Worm (Caenorhabditis elegans) whole organism, young adult: ENCODE measurements around the gene B0280.17.

ENCODE experiments used
- C06A6.2 ChIP-seq: fragments of 200-800 bp; sonication (Bioruptor generic); conservative IDR thresholded peaks from 2 replicates; pipeline ENCODE4 v1.3.6; 2022; ENCODE audit warnings: missing genetic modification characterization, missing compliant biosample characterization
- C17E4.6 ChIP-seq: fragments of 200-800 bp; sonication (Bioruptor generic); IDR thresholded peaks from 2 replicates; pipeline ENCODE4 v1.3.6; 2022; ENCODE audit warnings: missing genetic modification reagents, missing genetic modification characterization, missing compliant biosample characterization
- F10E7.11 ChIP-seq: sonication (generic microtip); optimal IDR thresholded peaks from 2 replicates; lab custom pipeline; 2017; ENCODE audit warnings: mild to moderate bottlenecking, missing genetic modification characterization, moderate library complexity, missing compliant biosample characterization
- F49E8.2 ChIP-seq: sonication (generic microtip); optimal IDR thresholded peaks from 3 replicates; lab custom pipeline; 2017; ENCODE audit warnings: missing genetic modification characterization, mild to moderate bottlenecking, missing compliant biosample characterization, antibody characterized with exemption, moderate library complexity; ENCODE audit not compliant: insufficient read depth
- F57A8.1 ChIP-seq: fragments of 200-800 bp; sonication (Bioruptor generic); optimal IDR thresholded peaks from 2 replicates; lab custom pipeline; 2018; ENCODE audit warnings: mild to moderate bottlenecking, missing genetic modification characterization, moderate library complexity, missing compliant biosample characterization
- K11D2.4 ChIP-seq: fragments of 200-800 bp; sonication (Bioruptor generic); IDR thresholded peaks from 2 replicates; pipeline ENCODE4 v1.3.6; 2022; ENCODE audit warnings: missing genetic modification reagents, missing genetic modification characterization, missing compliant biosample characterization
- T07F8.4 ChIP-seq: sonication (generic microtip); optimal IDR thresholded peaks from 2 replicates; lab custom pipeline; 2016; ENCODE audit warnings: mild to moderate bottlenecking, missing genetic modification characterization, moderate library complexity, missing compliant biosample characterization
- T26A5.8 ChIP-seq: sonication (generic microtip); optimal IDR thresholded peaks from 2 replicates; lab custom pipeline; 2016; ENCODE audit warnings: missing genetic modification characterization, missing compliant biosample characterization
- Y53F4B.3 ChIP-seq: fragments of 200-800 bp; sonication (Bioruptor generic); IDR thresholded peaks from 2 replicates; pipeline ENCODE4 v1.3.6; 2022; ENCODE audit warnings: missing genetic modification reagents, missing genetic modification characterization, missing compliant biosample characterization
- Y56A3A.18 ChIP-seq: fragments of 200-800 bp; sonication (Bioruptor generic); IDR thresholded peaks from 2 replicates; pipeline ENCODE4 v1.3.6; 2022; ENCODE audit warnings: missing genetic modification reagents, missing genetic modification characterization, missing compliant biosample characterization
- Y79H2A.3 ChIP-seq: fragments of 200-800 bp; sonication (Bioruptor generic); conservative IDR thresholded peaks from 2 replicates; pipeline ENCODE4 v1.3.6; 2022; ENCODE audit warnings: missing genetic modification reagents, missing genetic modification characterization, missing compliant biosample characterization
- atf-7 ChIP-seq: sonication (generic microtip); optimal IDR thresholded peaks from 2 replicates; lab custom pipeline; 2017; ENCODE audit warnings: mild to moderate bottlenecking, missing genetic modification characterization, missing compliant biosample characterization
- attf-3 ChIP-seq: fragments of 200-800 bp; sonication (Bioruptor generic); conservative IDR thresholded peaks from 2 replicates; pipeline ENCODE4 v1.3.6; 2022; ENCODE audit warnings: missing genetic modification reagents, missing genetic modification characterization, missing compliant biosample characterization
- attf-5 ChIP-seq: fragments of 200-800 bp; sonication (Bioruptor generic); optimal IDR thresholded peaks from 2 replicates; lab custom pipeline; 2018; ENCODE audit warnings: mild to moderate bottlenecking, missing genetic modification characterization, missing compliant biosample characterization
- bed-1 ChIP-seq: fragments of 200-800 bp; sonication (Bioruptor generic); IDR thresholded peaks from 2 replicates; pipeline ENCODE4 v1.3.6; 2022; ENCODE audit warnings: missing genetic modification reagents, missing genetic modification characterization, missing compliant biosample characterization
- ceh-100 ChIP-seq: fragments of 200-800 bp; sonication (Bioruptor generic); IDR thresholded peaks from 2 replicates; pipeline ENCODE4 v1.3.6; 2022; ENCODE audit warnings: missing genetic modification reagents, missing genetic modification characterization, missing compliant biosample characterization
- ceh-58 ChIP-seq: fragments of 200-800 bp; sonication (Bioruptor generic); IDR thresholded peaks from 2 replicates; pipeline ENCODE4 v1.3.6; 2022; ENCODE audit warnings: missing genetic modification characterization, missing compliant biosample characterization
- ceh-91 ChIP-seq: fragments of 200-800 bp; sonication (Bioruptor generic); IDR thresholded peaks from 2 replicates; pipeline ENCODE4 v1.3.6; 2022; ENCODE audit warnings: missing genetic modification reagents, missing genetic modification characterization, missing compliant biosample characterization
- die-1 ChIP-seq: sonication (generic microtip); optimal IDR thresholded peaks from 2 replicates; lab custom pipeline; 2016; ENCODE audit warnings: missing genotype, mild to moderate bottlenecking, missing genetic modification characterization, missing compliant biosample characterization
- dox-1 ChIP-seq: fragments of 200-800 bp; sonication (Bioruptor generic); IDR thresholded peaks from 2 replicates; pipeline ENCODE4 v1.3.6; 2022; ENCODE audit warnings: missing genetic modification reagents, missing genetic modification characterization, missing compliant biosample characterization
- egl-18 ChIP-seq: fragments of 200-800 bp; sonication (Bioruptor generic); IDR thresholded peaks from 2 replicates; pipeline ENCODE4 v1.3.6; 2022; ENCODE audit warnings: missing genetic modification reagents, missing genetic modification characterization, missing compliant biosample characterization
- fkh-3 ChIP-seq: sonication (generic microtip); optimal IDR thresholded peaks from 2 replicates; lab custom pipeline; 2016; ENCODE audit warnings: mild to moderate bottlenecking, missing genetic modification characterization, missing compliant biosample characterization
- him-1 ChIP-seq: sonication (generic microtip); optimal IDR thresholded peaks from 2 replicates; lab custom pipeline; 2016; ENCODE audit warnings: missing genotype, missing genetic modification reagents, missing genetic modification characterization, missing compliant biosample characterization
- hlh-26 ChIP-seq: fragments of 200-800 bp; sonication (Bioruptor generic); conservative IDR thresholded peaks from 2 replicates; pipeline ENCODE4 v1.3.6; 2022; ENCODE audit warnings: missing genetic modification reagents, missing genetic modification characterization, missing compliant biosample characterization
- hmg-1.2 ChIP-seq: fragments of 200-800 bp; sonication (Bioruptor generic); IDR thresholded peaks from 2 replicates; pipeline ENCODE4 v1.3.6; 2022; ENCODE audit warnings: missing genetic modification reagents, missing genetic modification characterization, missing compliant biosample characterization
- hrde-1 ChIP-seq: sonication (generic microtip); optimal IDR thresholded peaks from 2 replicates; lab custom pipeline; 2016; ENCODE audit warnings: missing genetic modification characterization, mild to moderate bottlenecking, missing compliant biosample characterization, moderate library complexity, missing genotype, missing genetic modification reagents, borderline replicate concordance
- hsf-1 ChIP-seq: fragments of 200-800 bp; sonication (Bioruptor generic); IDR thresholded peaks from 2 replicates; pipeline ENCODE4 v1.3.6; 2022; ENCODE audit warnings: missing genetic modification reagents, missing genetic modification characterization, missing compliant biosample characterization
- let-526 ChIP-seq: fragments of 200-800 bp; sonication (Bioruptor generic); IDR thresholded peaks from 2 replicates; pipeline ENCODE4 v1.3.6; 2022; ENCODE audit warnings: missing genetic modification reagents, missing genetic modification characterization, missing compliant biosample characterization
- lin-26 ChIP-seq: fragments of 200-800 bp; sonication (Bioruptor generic); IDR thresholded peaks from 2 replicates; pipeline ENCODE4 v1.3.6; 2022; ENCODE audit warnings: missing genetic modification reagents, missing genetic modification characterization, missing compliant biosample characterization
- lin-35 ChIP-seq, 3 experiments: fragments of 150-350 bp in 2 of 3; sonication (generic microtip) in 1 of 3; optimal IDR thresholded peaks; 2 replicates each; lab custom pipeline; 2014 to 2018; ENCODE audit warnings: missing biosample characterization in 3 of 3, missing genetic modification characterization in 3 of 3, missing genetic modification reagents in 3 of 3
- lin-40 ChIP-seq: sonication (generic microtip); optimal IDR thresholded peaks from 2 replicates; lab custom pipeline; 2016; ENCODE audit warnings: missing genetic modification characterization, mild to moderate bottlenecking, missing compliant biosample characterization, missing genotype, missing genetic modification reagents
- lsl-1 ChIP-seq: fragments of 200-800 bp; sonication (Bioruptor generic); optimal IDR thresholded peaks from 2 replicates; lab custom pipeline; 2018; ENCODE audit warnings: mild to moderate bottlenecking, missing genetic modification characterization, moderate library complexity, missing compliant biosample characterization
- madf-3 ChIP-seq: fragments of 200-800 bp; sonication (Bioruptor generic); IDR thresholded peaks from 2 replicates; pipeline ENCODE4 v1.3.6; 2022; ENCODE audit warnings: missing genetic modification reagents, missing genetic modification characterization, missing compliant biosample characterization
- mel-28 ChIP-seq: sonication (generic microtip); optimal IDR thresholded peaks from 2 replicates; lab custom pipeline; 2016; ENCODE audit warnings: borderline replicate concordance, mild to moderate bottlenecking, missing genetic modification characterization, missing compliant biosample characterization
- nhr-120 ChIP-seq: fragments of 200-800 bp; sonication (Bioruptor generic); IDR thresholded peaks from 2 replicates; pipeline ENCODE4 v1.3.6; 2022; ENCODE audit warnings: missing genetic modification characterization, missing compliant biosample characterization
- nhr-80 ChIP-seq: sonication (generic microtip); optimal IDR thresholded peaks from 2 replicates; lab custom pipeline; 2016; ENCODE audit warnings: missing genetic modification characterization, missing compliant biosample characterization
- nhr-90 ChIP-seq: sonication (generic microtip); optimal IDR thresholded peaks from 2 replicates; lab custom pipeline; 2016; ENCODE audit warnings: missing genotype, mild to moderate bottlenecking, missing genetic modification characterization, missing compliant biosample characterization
- pbrm-1 ChIP-seq: fragments of 200-800 bp; sonication (Bioruptor generic); IDR thresholded peaks from 2 replicates; pipeline ENCODE4 v1.3.6; 2022; ENCODE audit warnings: missing genetic modification reagents, missing genetic modification characterization, missing compliant biosample characterization
- rcor-1 ChIP-seq: fragments of 200-800 bp; sonication (Bioruptor generic); IDR thresholded peaks from 2 replicates; pipeline ENCODE4 v1.3.6; 2022; ENCODE audit warnings: missing genetic modification reagents, missing genetic modification characterization, missing compliant biosample characterization
- snpc-1.1 ChIP-seq: sonication (generic microtip); optimal IDR thresholded peaks from 2 replicates; lab custom pipeline; 2017; ENCODE audit warnings: missing genetic modification characterization, mild to moderate bottlenecking, missing compliant biosample characterization, antibody characterized with exemption, moderate library complexity, missing genotype, missing genetic modification reagents; ENCODE audit not compliant: insufficient read depth
- snpc-1.3 ChIP-seq: sonication (generic microtip); optimal IDR thresholded peaks from 2 replicates; lab custom pipeline; 2017; ENCODE audit warnings: missing genetic modification characterization, mild to moderate bottlenecking, missing compliant biosample characterization, antibody characterized with exemption, moderate library complexity, missing genotype, missing genetic modification reagents; ENCODE audit not compliant: insufficient read depth
- snpc-4 ChIP-seq, 5 experiments: fragments of 150-350 bp in 1 of 5; sonication (generic microtip) in 4 of 5; optimal IDR thresholded peaks; 2 replicates each; lab custom pipeline; 2014 to 2018; ENCODE audit warnings: missing genetic modification characterization in 5 of 5, missing biosample characterization in 3 of 5, antibody characterized with exemption in 2 of 5, mild to moderate bottlenecking in 2 of 5, missing compliant biosample characterization in 2 of 5, missing genotype in 2 of 5, moderate library complexity in 2 of 5, missing genetic modification reagents in 1 of 5
- tlf-1 ChIP-seq: fragments of 200-800 bp; sonication (Bioruptor generic); optimal IDR thresholded peaks from 2 replicates; lab custom pipeline; 2018; ENCODE audit warnings: mild to moderate bottlenecking, missing genetic modification characterization, missing compliant biosample characterization
- unc-130 ChIP-seq: sonication (generic microtip); optimal IDR thresholded peaks from 2 replicates; lab custom pipeline; 2016; ENCODE audit warnings: missing genetic modification reagents, missing genetic modification characterization, missing compliant biosample characterization
- unc-62 ChIP-seq: fragments of 150-350 bp; optimal IDR thresholded peaks from 2 replicates; lab custom pipeline; 2014; ENCODE audit warnings: missing biosample characterization, missing genetic modification reagents, missing genetic modification characterization
- zim-3 ChIP-seq: sonication (generic microtip); optimal IDR thresholded peaks from 2 replicates; lab custom pipeline; 2017; ENCODE audit warnings: mild to moderate bottlenecking, missing genetic modification characterization, moderate library complexity, missing compliant biosample characterization
- ztf-18 ChIP-seq: sonication (generic microtip); optimal IDR thresholded peaks from 2 replicates; lab custom pipeline; 2016; ENCODE audit warnings: missing genotype, mild to moderate bottlenecking, missing genetic modification characterization, missing compliant biosample characterization
- ztf-25 ChIP-seq: fragments of 200-800 bp; sonication (Bioruptor generic); IDR thresholded peaks from 2 replicates; pipeline ENCODE4 v1.3.6; 2022; ENCODE audit warnings: missing genetic modification reagents, missing genetic modification characterization, missing compliant biosample characterization

B0280.17 gene

ce11 chrIII:7141285-7141715 lies 5.4 kb upstream of the B0280.17 start (continued):
- peak; percentile 70 for TF ChIP-seq lsl-1 (GFP tag; lab: Kevin White, UChicago)
- no peak for TF ChIP-seq F10E7.11
- TF ChIP-seq zim-3 (tag; lab: Kevin White, UChicago): no peak
- TF ChIP-seq Y56A3A.18 (GFP tag; lab: Robert Waterston, UW): peak; percentile 72; the same call in 1 of the 2 replicates
- TF ChIP-seq snpc-4 (GFP tag; optimal IDR thresholded peaks at IDR 0.05; lab: Kevin White, UChicago): peak; percentile 98
- peak; percentile 98 to 100 (median 99) for TF ChIP-seq snpc-4 (tag; optimal IDR thresholded peaks at IDR 0.05; lab: Kevin White, UChicago)
- TF ChIP-seq attf-3: peak; percentile 61; the same call in 1 of the 2 replicates
- TF ChIP-seq ztf-18: peak; percentile 59
- peak; percentile 67 for TF ChIP-seq lin-26 (GFP tag; lab: Robert Waterston, UW)
- peak; percentile 43 for TF ChIP-seq lin-40 (tag; lab: Kevin White, UChicago)
- no peak for TF ChIP-seq hlh-26
- no peak for TF ChIP-seq let-526 (GFP tag; lab: Robert Waterston, UW)
- TF ChIP-seq T07F8.4: no peak
- TF ChIP-seq mel-28: no peak
- TF ChIP-seq hrde-1: peak; percentile 74
- peak; percentile 75 for TF ChIP-seq hsf-1 (GFP tag; lab: Robert Waterston, UW)
- TF ChIP-seq tlf-1 (GFP tag; lab: Kevin White, UChicago): peak; percentile 76
- TF ChIP-seq nhr-120 (GFP tag; lab: Robert Waterston, UW): no peak
- no peak for TF ChIP-seq bed-1
- TF ChIP-seq ceh-58 (GFP tag; lab: Robert Waterston, UW): no peak
- TF ChIP-seq die-1 (tag; lab: Kevin White, UChicago): peak; percentile 43
- peak; percentile 95 for TF ChIP-seq snpc-1.3
- peak in 1 of 3 experiments; percentile 27 for TF ChIP-seq lin-35 (GFP tag; optimal IDR thresholded peaks at IDR 0.05; lab: Kevin White, UChicago)
- peak; percentile 37 for TF ChIP-seq unc-130
- TF ChIP-seq Y79H2A.3: no peak
- peak; percentile 21 for TF ChIP-seq attf-5 (GFP tag; lab: Kevin White, UChicago)
- TF ChIP-seq K11D2.4 (GFP tag; lab: Robert Waterston, UW): no peak
- 0 out of 2 replicates have a peak, but pooled peaks have one; percentile 32 for TF ChIP-seq egl-18 (GFP tag; lab: Robert Waterston, UW)
- TF ChIP-seq snpc-1.1 (tag; lab: Kevin White, UChicago): peak; percentile 100
- peak; percentile 51; the same call in 1 of the 2 replicates for TF ChIP-seq C17E4.6 (GFP tag; lab: Robert Waterston, UW)
- TF ChIP-seq F57A8.1: no peak
- TF ChIP-seq him-1 (tag; lab: Kevin White, UChicago): peak; percentile 91
- 0 out of 2 replicates have a peak, but pooled peaks have one; percentile 36 for TF ChIP-seq ztf-25 (GFP tag; lab: Robert Waterston, UW)
- TF ChIP-seq rcor-1 (GFP tag; lab: Robert Waterston, UW): peak; percentile 86
- peak; percentile 59 for TF ChIP-seq ceh-100 (GFP tag; lab: Robert Waterston, UW)
- TF ChIP-seq C06A6.2 (GFP tag; lab: Robert Waterston, UW): no peak
- TF ChIP-seq nhr-80 (tag; lab: Kevin White, UChicago): peak; percentile 63

ce11 chrIII:7140228-7140710 lies 4.4 kb upstream of the B0280.17 start:
- no peak for TF ChIP-seq T26A5.8 (tag; lab: Kevin White, UChicago)
- TF ChIP-seq dox-1 (GFP tag; lab: Robert Waterston, UW): peak; percentile 80
- TF ChIP-seq attf-3: peak; percentile 50; the same call in 1 of the 2 replicates
- peak; percentile 83 for TF ChIP-seq F49E8.2 (tag; lab: Kevin White, UChicago)
- peak; percentile 94 for TF ChIP-seq pbrm-1 (GFP tag; lab: Robert Waterston, UW)
- no peak for TF ChIP-seq nhr-90
- no peak for TF ChIP-seq fkh-3 (tag; lab: Kevin White, UChicago)
- peak; percentile 50; the same call in 1 of the 2 replicates for TF ChIP-seq madf-3
- no peak for TF ChIP-seq atf-7 (tag; lab: Kevin White, UChicago)
- no peak for TF ChIP-seq zim-3 (tag; lab: Kevin White, UChicago)
- TF ChIP-seq hmg-1.2: peak; percentile 88
- TF ChIP-seq Y53F4B.3 (GFP tag; lab: Robert Waterston, UW): no peak
- TF ChIP-seq ceh-91 (GFP tag; lab: Robert Waterston, UW): 0 out of 2 replicates have a peak, but pooled peaks have one; percentile 18
- TF ChIP-seq unc-62 (GFP tag; lab: Kevin White, UChicago): no peak
- no peak for TF ChIP-seq hlh-26
